Worm (Caenorhabditis elegans) whole organism, young adult: Measurements from ENCODE around the gene K02A2.1.

Source experiments
- D2030.7 ChIP-seq: fragments of 200-800 bp; sonication (Bioruptor generic); IDR thresholded peaks from 2 replicates; pipeline ENCODE4 v1.3.6; 2022; ENCODE audit warnings: missing genetic modification reagents, missing genetic modification characterization, missing compliant biosample characterization
- snpc-4 ChIP-seq, 5 experiments: fragments of 150-350 bp in 1 of 5; sonication (generic microtip) in 4 of 5; optimal IDR thresholded peaks; 2 replicates each; lab custom pipeline; 2014 to 2018; ENCODE audit warnings: missing genetic modification characterization in 5 of 5, missing biosample characterization in 3 of 5, antibody characterized with exemption in 2 of 5, mild to moderate bottlenecking in 2 of 5, missing compliant biosample characterization in 2 of 5, missing genotype in 2 of 5, moderate library complexity in 2 of 5, missing genetic modification reagents in 1 of 5

ce11 chrII:7413764-7414163, 21.3 kb upstream of the K02A2.1 start:
- TF ChIP-seq D2030.7: no peak
- TF ChIP-seq snpc-4 (GFP tag; optimal IDR thresholded peaks at IDR 0.05; lab: Kevin White, UChicago): no peak
- no peak for TF ChIP-seq snpc-4 (tag; optimal IDR thresholded peaks at IDR 0.05; lab: Kevin White, UChicago)
